Worm (Caenorhabditis elegans): ENCODE data around the gene faah-5.

faah-5 gene

ce11 chrIII:11841728-11842127 lies 49.5 kb downstream of the faah-5 start:
- TF ChIP-seq flh-1 (GFP tag; optimal IDR thresholded peaks at IDR 0.05) (no peak), blmp-1 (tag; optimal IDR thresholded peaks at IDR 0.05) (no peak), M03D4.4 (tag; optimal IDR thresholded peaks at IDR 0.05) (no peak)

- TF ChIP-seq blmp-1 (tag; optimal IDR thresholded peaks at IDR 0.05), result no peak
- no peak for TF ChIP-seq M03D4.4 (tag; optimal IDR thresholded peaks at IDR 0.05)
- no peak for TF ChIP-seq ham-2 (GFP tag; optimal IDR thresholded peaks at IDR 0.05)
- TF ChIP-seq lsy-2 (tag; optimal IDR thresholded peaks at IDR 0.05), result no peak
- no peak for TF ChIP-seq mab-5 (tag; optimal IDR thresholded peaks at IDR 0.05)
- no peak for TF ChIP-seq ceh-83 (GFP tag; optimal IDR thresholded peaks at IDR 0.05)
- no peak for TF ChIP-seq flh-1 (GFP tag; optimal IDR thresholded peaks at IDR 0.05)
- TF ChIP-seq pha-4 (tag; optimal IDR thresholded peaks at IDR 0.05), result no peak
- TF ChIP-seq hlh-1 (tag; optimal IDR thresholded peaks at IDR 0.05), result no peak
Measured at ce11 chrIII:11836734-11837133, 54.5 kb downstream of the faah-5 start.

Measured in whole organism, mixed stage, embryonic.